Worm (Caenorhabditis elegans) whole organism, L2 larva: ENCODE results near the gene metl-2.

Source experiments
- ZK546.5 ChIP-seq: sonication (generic microtip); optimal IDR thresholded peaks from 2 replicates; lab custom pipeline; 2017; ENCODE audit warnings: missing biosample characterization, missing genetic modification characterization
- egl-27 ChIP-seq: sonication (generic microtip); optimal IDR thresholded peaks from 3 replicates; lab custom pipeline; 2017; ENCODE audit warnings: missing biosample characterization, missing genetic modification reagents, missing genetic modification characterization
- elt-1 ChIP-seq: fragments of 150-350 bp; optimal IDR thresholded peaks from 2 replicates; lab custom pipeline; 2014; ENCODE audit warnings: missing biosample characterization, missing genetic modification characterization
- elt-3 ChIP-seq: sonication (generic microtip); optimal IDR thresholded peaks from 2 replicates; lab custom pipeline; 2017; ENCODE audit warnings: missing biosample characterization, missing genetic modification characterization
- fos-1 ChIP-seq: fragments of 150-350 bp; optimal IDR thresholded peaks from 2 replicates; lab custom pipeline; 2014; ENCODE audit warnings: missing biosample characterization, missing genetic modification characterization
- lin-11 ChIP-seq: fragments of 150-350 bp; sonication (generic microtip); optimal IDR thresholded peaks from 2 replicates; lab custom pipeline; 2014; ENCODE audit warnings: missing biosample characterization, missing genetic modification characterization, inconsistent platforms, mixed read lengths
- lin-13 ChIP-seq: fragments of 150-350 bp; optimal IDR thresholded peaks from 2 replicates; lab custom pipeline; 2014; ENCODE audit warnings: missing biosample characterization, missing genetic modification reagents, missing genetic modification characterization
- lin-39 ChIP-seq: fragments of 150-350 bp; optimal IDR thresholded peaks from 2 replicates; lab custom pipeline; 2014; ENCODE audit warnings: missing biosample characterization, missing genetic modification reagents, missing genetic modification characterization
- nhr-11 ChIP-seq: fragments of 150-350 bp; optimal IDR thresholded peaks from 2 replicates; lab custom pipeline; 2014; ENCODE audit warnings: missing biosample characterization, missing genetic modification characterization
- nhr-237 ChIP-seq: fragments of 150-350 bp; optimal IDR thresholded peaks from 2 replicates; lab custom pipeline; 2014; ENCODE audit warnings: missing biosample characterization, missing genetic modification characterization
- nhr-6 ChIP-seq: fragments of 150-350 bp; optimal IDR thresholded peaks from 2 replicates; lab custom pipeline; 2014; ENCODE audit warnings: missing biosample characterization, missing genetic modification characterization
- unc-55 ChIP-seq: fragments of 150-350 bp; sonication (generic microtip); optimal IDR thresholded peaks from 3 replicates; lab custom pipeline; 2014; ENCODE audit warnings: missing biosample characterization, missing genetic modification reagents, missing genetic modification characterization
- ztf-4 ChIP-seq: fragments of 150-350 bp; optimal IDR thresholded peaks from 2 replicates; lab custom pipeline; 2014; ENCODE audit warnings: missing biosample characterization, missing genetic modification characterization

DNA sequence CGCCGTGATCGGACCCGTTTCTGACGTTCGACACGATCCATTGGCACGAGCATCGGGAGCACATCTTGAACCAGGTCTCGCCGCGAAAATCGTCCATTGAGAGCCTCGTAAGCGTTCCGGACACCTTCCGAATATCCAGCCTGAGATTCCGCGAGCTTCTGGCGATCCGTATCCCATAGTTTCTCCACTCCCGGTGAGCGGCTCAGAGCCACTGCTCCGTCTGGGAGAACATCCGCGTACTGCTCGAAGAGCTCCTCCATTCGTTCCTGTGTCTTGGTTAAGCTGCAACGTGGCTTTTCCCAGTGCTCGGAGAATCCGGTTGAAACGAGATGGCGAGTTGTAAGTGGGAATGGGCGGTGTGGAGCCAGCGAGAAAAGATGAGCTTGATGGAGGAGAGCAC lies 35.4 kb downstream of the metl-2 start:
- TF ChIP-seq nhr-6 (tag; lab: Kevin White, UChicago): no peak
- TF ChIP-seq ztf-4 (tag; lab: Kevin White, UChicago): no peak
- TF ChIP-seq lin-11 (tag; lab: Kevin White, UChicago): no peak
- no peak for TF ChIP-seq lin-39
- no peak for TF ChIP-seq elt-3 (tag; lab: Kevin White, UChicago)
- no peak for TF ChIP-seq egl-27 (tag; lab: Kevin White, UChicago)
- TF ChIP-seq fos-1: no peak
- no peak for TF ChIP-seq lin-13 (GFP tag; lab: Kevin White, UChicago)
- no peak for TF ChIP-seq elt-1 (tag; lab: Kevin White, UChicago)
- no peak for TF ChIP-seq nhr-237 (tag; lab: Kevin White, UChicago)
- no peak for TF ChIP-seq nhr-11 (tag; lab: Kevin White, UChicago)
- TF ChIP-seq ZK546.5: no peak
- no peak for TF ChIP-seq unc-55 (GFP tag; lab: Kevin White, UChicago)
